Fruit fly (Drosophila melanogaster) whole organism, embryonic: Measurements from ENCODE around the gene Men.

Experiments used
- Awh ChIP-seq: fragments of 200-800 bp; sonication (Bioruptor generic); IDR thresholded peaks from 2 replicates; pipeline ENCODE4, ENCODE4 v1.3.6; 2022; ENCODE audit warnings: missing biosample characterization, missing genetic modification characterization
- CG10209 ChIP-seq: fragments of 200-800 bp; sonication (Bioruptor generic); optimal IDR thresholded peaks from 3 replicates; lab custom pipeline; 2017; ENCODE audit warnings: missing biosample characterization, mild to moderate bottlenecking, missing genetic modification characterization, missing genetic modification reagents
- CG11085 ChIP-seq: fragments of 200-800 bp; sonication (Bioruptor generic); IDR thresholded peaks from 2 replicates; pipeline ENCODE4 v1.3.6; 2022; ENCODE audit warnings: missing biosample characterization, missing genetic modification characterization
- CG12236 ChIP-seq: fragments of 200-800 bp; sonication (Bioruptor generic); optimal IDR thresholded peaks from 2 replicates; lab custom pipeline; 2016; ENCODE audit warnings: missing biosample characterization, missing genetic modification characterization
- CG12391 ChIP-seq: fragments of 200-800 bp; sonication (Bioruptor generic); optimal IDR thresholded peaks from 3 replicates; lab custom pipeline; 2018; ENCODE audit warnings: missing biosample characterization, mild to moderate bottlenecking, missing genetic modification characterization, moderate library complexity
- CG13624 ChIP-seq: fragments of 200-800 bp; sonication (Bioruptor generic); optimal IDR thresholded peaks from 2 replicates; lab custom pipeline; 2016; ENCODE audit warnings: missing biosample characterization, missing genetic modification characterization
- CG14860 ChIP-seq: fragments of 200-800 bp; sonication (Bioruptor generic); IDR thresholded peaks from 3 replicates; pipeline ENCODE4 v1.3.6; 2022; ENCODE audit warnings: missing biosample characterization, missing genetic modification characterization; ENCODE audit not compliant: partially characterized antibody
- CG14965 ChIP-seq: fragments of 200-800 bp; sonication (Bioruptor generic); optimal IDR thresholded peaks from 2 replicates; lab custom pipeline; 2016; ENCODE audit warnings: missing biosample characterization, missing genetic modification characterization, borderline replicate concordance
- CG15696 ChIP-seq: fragments of 200-800 bp; sonication (Bioruptor generic); optimal IDR thresholded peaks from 2 replicates; lab custom pipeline; 2019; ENCODE audit warnings: missing biosample characterization, mild to moderate bottlenecking, missing genetic modification characterization, moderate library complexity
- CG17359 ChIP-seq: fragments of 200-800 bp; sonication (Bioruptor generic); optimal IDR thresholded peaks from 3 replicates; lab custom pipeline; 2018; ENCODE audit warnings: missing biosample characterization, mild to moderate bottlenecking, missing genetic modification characterization, moderate library complexity
- CG17802 ChIP-seq: fragments of 200-800 bp; sonication (Bioruptor generic); optimal IDR thresholded peaks from 2 replicates; lab custom pipeline; 2018; ENCODE audit warnings: missing biosample characterization, mild to moderate bottlenecking, missing genetic modification characterization, moderate library complexity
- CG1832 ChIP-seq: fragments of 200-800 bp; sonication (Bioruptor generic); optimal IDR thresholded peaks from 2 replicates; lab custom pipeline; 2017; ENCODE audit warnings: missing biosample characterization, mild to moderate bottlenecking, missing genetic modification characterization, inconsistent platforms
- CG18764 ChIP-seq: fragments of 200-800 bp; sonication (Bioruptor generic); optimal IDR thresholded peaks from 3 replicates; lab custom pipeline; 2016; ENCODE audit warnings: missing biosample characterization, missing genetic modification characterization
- CG2889 ChIP-seq: fragments of 200-800 bp; sonication (Bioruptor generic); IDR thresholded peaks from 3 replicates; pipeline ENCODE4 v1.3.6; 2022; ENCODE audit warnings: missing biosample characterization, missing genetic modification characterization
- CG30403 ChIP-seq: fragments of 200-800 bp; sonication (Bioruptor generic); optimal IDR thresholded peaks from 3 replicates; lab custom pipeline; 2016; ENCODE audit warnings: missing biosample characterization, missing genetic modification characterization
- CG31365 ChIP-seq: fragments of 200-800 bp; sonication (Bioruptor generic); optimal IDR thresholded peaks from 2 replicates; lab custom pipeline; 2018; ENCODE audit warnings: missing biosample characterization, mild to moderate bottlenecking, missing genetic modification characterization
- CG31388 ChIP-seq: fragments of 200-800 bp; sonication (Bioruptor generic); optimal IDR thresholded peaks from 2 replicates; lab custom pipeline; 2016; ENCODE audit warnings: missing biosample characterization, missing genetic modification characterization
- CG42726 ChIP-seq: fragments of 200-800 bp; sonication (Bioruptor generic); IDR thresholded peaks from 2 replicates; pipeline ENCODE4 v1.3.6; 2022; ENCODE audit warnings: missing biosample characterization, missing genetic modification characterization; ENCODE audit not compliant: partially characterized antibody
- CG4328 ChIP-seq: fragments of 200-800 bp; sonication (Bioruptor generic); optimal IDR thresholded peaks from 3 replicates; lab custom pipeline; 2017; ENCODE audit warnings: missing biosample characterization, missing genetic modification reagents, missing genetic modification characterization
- CG4854 ChIP-seq: fragments of 200-800 bp; sonication (Bioruptor generic); optimal IDR thresholded peaks from 2 replicates; lab custom pipeline; 2016; ENCODE audit warnings: missing biosample characterization, missing genetic modification characterization, inconsistent platforms
- CG5245 ChIP-seq: fragments of 200-800 bp; sonication (Bioruptor generic); optimal IDR thresholded peaks from 3 replicates; lab custom pipeline; 2016; ENCODE audit warnings: missing biosample characterization, missing genetic modification characterization
- CG6854 ChIP-seq: fragments of 200-800 bp; sonication (Bioruptor generic); optimal IDR thresholded peaks from 3 replicates; lab custom pipeline; 2017; ENCODE audit warnings: missing biosample characterization, mild to moderate bottlenecking, missing genetic modification characterization
- CG7786 ChIP-seq: fragments of 200-800 bp; sonication (Bioruptor generic); optimal IDR thresholded peaks from 2 replicates; lab custom pipeline; 2016; ENCODE audit warnings: missing biosample characterization, missing genetic modification characterization
- CG7963 ChIP-seq: fragments of 200-800 bp; sonication (Bioruptor generic); IDR thresholded peaks from 3 replicates; pipeline ENCODE4 v1.3.6; 2022; ENCODE audit warnings: missing biosample characterization, missing genetic modification characterization; ENCODE audit not compliant: partially characterized antibody
- CG9797 ChIP-seq: fragments of 200-800 bp; sonication (Bioruptor generic); optimal IDR thresholded peaks from 3 replicates; lab custom pipeline; 2018; ENCODE audit warnings: missing biosample characterization, mild to moderate bottlenecking, missing genetic modification characterization
- CG9817 ChIP-seq: fragments of 200-800 bp; sonication (Bioruptor generic); optimal IDR thresholded peaks from 2 replicates; lab custom pipeline; 2018; ENCODE audit warnings: missing biosample characterization, mild to moderate bottlenecking, missing genetic modification characterization, moderate library complexity
- CG9876 ChIP-seq: fragments of 200-800 bp; sonication (Bioruptor generic); optimal IDR thresholded peaks from 2 replicates; lab custom pipeline; 2016; ENCODE audit warnings: missing biosample characterization, missing genetic modification characterization
- HLH3B ChIP-seq: fragments of 200-800 bp; sonication (Bioruptor generic); IDR thresholded peaks from 2 replicates; pipeline ENCODE4 v1.3.6; 2022; ENCODE audit warnings: missing biosample characterization, missing genetic modification characterization
- HLHmδ ChIP-seq: fragments of 200-800 bp; sonication (Bioruptor generic); optimal IDR thresholded peaks from 2 replicates; lab custom pipeline; 2018; ENCODE audit warnings: missing biosample characterization, mild to moderate bottlenecking, missing genetic modification characterization, moderate library complexity
- Hr39 ChIP-seq: fragments of >200 bp; optimal IDR thresholded peaks from 2 replicates; lab custom pipeline; 2017
- Hsf ChIP-seq: fragments of 200-800 bp; sonication (Bioruptor generic); optimal IDR thresholded peaks from 3 replicates; lab custom pipeline; 2016; ENCODE audit warnings: missing biosample characterization, missing genetic modification characterization
- Kr ChIP-seq: fragments of 200-800 bp; sonication (Bioruptor generic); optimal IDR thresholded peaks from 2 replicates; lab custom pipeline; 2017; ENCODE audit warnings: missing biosample characterization, mild to moderate bottlenecking, missing genetic modification characterization
- NC2α ChIP-seq: fragments of 200-800 bp; sonication (Bioruptor generic); optimal IDR thresholded peaks from 2 replicates; lab custom pipeline; 2016; ENCODE audit warnings: missing biosample characterization, missing genetic modification characterization
- crc ChIP-seq: fragments of 200-800 bp; sonication (Bioruptor generic); optimal IDR thresholded peaks from 2 replicates; lab custom pipeline; 2016; ENCODE audit warnings: missing biosample characterization, missing genetic modification characterization
- crol ChIP-seq: fragments of 200-800 bp; sonication (Bioruptor generic); IDR thresholded peaks from 2 replicates; pipeline ENCODE4 v1.3.6; 2022; ENCODE audit warnings: missing biosample characterization, missing genetic modification characterization
- crp ChIP-seq, 2 experiments: fragments of 200-800 bp; sonication (Bioruptor generic); optimal IDR thresholded peaks; 2 replicates in 1 of 2; 3 replicates in 1 of 2; lab custom pipeline; 2017; ENCODE audit warnings: missing biosample characterization in 2 of 2, missing genetic modification characterization in 2 of 2, mild to moderate bottlenecking in 1 of 2, moderate library complexity in 1 of 2
- disco-r ChIP-seq: fragments of 200-800 bp; sonication (Bioruptor generic); optimal IDR thresholded peaks from 2 replicates; lab custom pipeline; 2016; ENCODE audit warnings: missing biosample characterization, missing genetic modification characterization
- exex ChIP-seq: fragments of 200-800 bp; sonication (Bioruptor generic); optimal IDR thresholded peaks from 4 replicates; lab custom pipeline; 2018; ENCODE audit warnings: missing biosample characterization, mild to moderate bottlenecking, missing genetic modification characterization, moderate library complexity
- gem ChIP-seq: fragments of 200-800 bp; sonication (Bioruptor generic); optimal IDR thresholded peaks from 2 replicates; lab custom pipeline; 2019; ENCODE audit warnings: missing biosample characterization, mild to moderate bottlenecking, missing genetic modification characterization, moderate library complexity
- gfzf ChIP-seq: fragments of 200-800 bp; sonication (Bioruptor generic); optimal IDR thresholded peaks from 2 replicates; lab custom pipeline; 2016; ENCODE audit warnings: missing biosample characterization, mild to moderate bottlenecking, missing genetic modification characterization, moderate library complexity
- jigr1 ChIP-seq: fragments of 200-800 bp; sonication (Bioruptor generic); IDR thresholded peaks from 3 replicates; pipeline ENCODE4 v1.3.6; 2022; ENCODE audit warnings: missing biosample characterization, missing genetic modification characterization
- luna ChIP-seq: fragments of 200-800 bp; sonication (Bioruptor generic); optimal IDR thresholded peaks from 2 replicates; lab custom pipeline; 2016; ENCODE audit warnings: missing biosample characterization, missing genetic modification characterization
- rib ChIP-seq: fragments of 200-800 bp; sonication (Bioruptor generic); IDR thresholded peaks from 2 replicates; pipeline ENCODE4 v1.3.6; 2022; ENCODE audit warnings: missing biosample characterization, missing genetic modification characterization
- run ChIP-seq: fragments of 200-800 bp; sonication (Bioruptor generic); optimal IDR thresholded peaks from 3 replicates; lab custom pipeline; 2018; ENCODE audit warnings: missing biosample characterization, mild to moderate bottlenecking, missing genetic modification characterization
- slbo ChIP-seq: fragments of 200-800 bp; sonication (Bioruptor generic); IDR thresholded peaks from 2 replicates; pipeline ENCODE4 v1.3.6; 2022; ENCODE audit warnings: missing biosample characterization, missing genetic modification characterization
- sug ChIP-seq: fragments of 200-800 bp; optimal IDR thresholded peaks from 2 replicates; lab custom pipeline; 2019; ENCODE audit warnings: missing biosample characterization, mild to moderate bottlenecking, missing genetic modification characterization, moderate library complexity
- yki ChIP-seq: fragments of >200 bp; optimal IDR thresholded peaks from 3 replicates; lab custom pipeline; 2018
- zen ChIP-seq: fragments of 200-800 bp; sonication (Bioruptor generic); optimal IDR thresholded peaks from 3 replicates; lab custom pipeline; 2018; ENCODE audit warnings: missing biosample characterization, mild to moderate bottlenecking, missing genetic modification characterization, moderate library complexity
- zfh1 ChIP-seq: fragments of 200-800 bp; sonication (Bioruptor generic); IDR thresholded peaks from 3 replicates; pipeline ENCODE4 v1.3.6; 2022; ENCODE audit warnings: missing biosample characterization, missing genetic modification characterization

The Men gene

dm6 chr3R:12717588-12718535, 4.4 kb downstream of the Men start (continued):
- TF ChIP-seq CG31388 (GFP tag; lab: Kevin White, UChicago) = no peak
- no peak for TF ChIP-seq gfzf
- TF ChIP-seq CG7963 = no peak
- peak; percentile 72 for TF ChIP-seq CG30403 (GFP tag; lab: Kevin White, UChicago)
- TF ChIP-seq CG9797 (GFP tag; lab: Kevin White, UChicago) = no peak
- no peak for TF ChIP-seq crol
- no peak for TF ChIP-seq CG14965 (GFP tag; lab: Kevin White, UChicago)
- TF ChIP-seq HLHmδ = no peak
- peak; percentile 68 for TF ChIP-seq gem (tag; lab: Kevin White, UChicago)
- peak; percentile 2 for TF ChIP-seq CG18764 (GFP tag; lab: Kevin White, UChicago)
- TF ChIP-seq NC2α (GFP tag; lab: Kevin White, UChicago) = peak; percentile 41
- peak; percentile 20 for TF ChIP-seq CG7786 (GFP tag; lab: Kevin White, UChicago)
- TF ChIP-seq CG1832 = no peak
- no peak for TF ChIP-seq yki (lab: Kevin White, UChicago)
- no peak for TF ChIP-seq Hr39 (lab: Kevin White, UChicago)
- no peak for TF ChIP-seq Kr (GFP tag; lab: Kevin White, UChicago)
- peak; percentile 49 for TF ChIP-seq CG13624 (GFP tag; lab: Kevin White, UChicago)
- TF ChIP-seq CG11085 (GFP tag; lab: Robert Waterston, UW) = peak; percentile 53; the same call in 1 of the 2 replicates
- TF ChIP-seq CG4854 (GFP tag; lab: Kevin White, UChicago) = peak; percentile 10
- TF ChIP-seq zfh1 (GFP tag; lab: Robert Waterston, UW) = peak; percentile 62
- no peak for TF ChIP-seq CG6854 (GFP tag; lab: Kevin White, UChicago)
- TF ChIP-seq HLH3B (GFP tag; lab: Robert Waterston, UW) = peak; percentile 69
- TF ChIP-seq CG5245 = peak; percentile 19
- TF ChIP-seq CG9817 (tag; lab: Kevin White, UChicago) = peak; percentile 26
- TF ChIP-seq CG9876 (GFP tag; lab: Kevin White, UChicago) = no peak
- TF ChIP-seq exex (tag; lab: Kevin White, UChicago) = peak; percentile 63
- peak; percentile 64 for TF ChIP-seq Hsf (GFP tag; lab: Kevin White, UChicago)
- peak; percentile 59 for TF ChIP-seq CG12391 (tag; lab: Kevin White, UChicago)
- TF ChIP-seq crc (GFP tag; lab: Kevin White, UChicago) = peak; percentile 19
- TF ChIP-seq CG12236 (GFP tag; lab: Kevin White, UChicago) = peak; percentile 29
- peak; percentile 1 for TF ChIP-seq CG15696
- no peak for TF ChIP-seq CG42726 (GFP tag; lab: Robert Waterston, UW)
- peak; percentile 81 for TF ChIP-seq slbo
- no peak for TF ChIP-seq CG17802 (tag; lab: Kevin White, UChicago)
- TF ChIP-seq rib (GFP tag; lab: Robert Waterston, UW) = peak; percentile 27
- TF ChIP-seq CG17359 (tag; lab: Kevin White, UChicago) = peak; percentile 67
- no peak for TF ChIP-seq sug (tag; lab: Kevin White, UChicago)
- no peak for TF ChIP-seq CG14860 (GFP tag; lab: Robert Waterston, UW)
- TF ChIP-seq CG31365 (tag; lab: Kevin White, UChicago) = no peak
- peak; percentile 71 for TF ChIP-seq CG2889
- peak; percentile 25 for TF ChIP-seq run (tag; lab: Kevin White, UChicago)
- no peak for TF ChIP-seq disco-r (GFP tag; lab: Kevin White, UChicago)
- peak; percentile 41 for TF ChIP-seq luna (GFP tag; lab: Kevin White, UChicago)
- peak in 1 of 2 experiments; percentile 11 for TF ChIP-seq crp (GFP tag; optimal IDR thresholded peaks at IDR 0.05; lab: Kevin White, UChicago)
- 0 out of 2 replicates have a peak, but pooled peaks have one; percentile 21 for TF ChIP-seq Awh (GFP tag; lab: Robert Waterston, UW)
- TF ChIP-seq CG4328 (GFP tag; lab: Kevin White, UChicago) = peak; percentile 14
- no peak for TF ChIP-seq zen (tag; lab: Kevin White, UChicago)
- TF ChIP-seq jigr1 = no peak
- TF ChIP-seq CG10209 (GFP tag; lab: Kevin White, UChicago) = peak; percentile 45
